Fruit fly (Drosophila melanogaster): ENCODE measurements around the gene CG31198.

Gene CG31198

dm6 chr3R:21781448-21781847, 27.3 kb downstream of the CG31198 start (continued):
- TF ChIP-seq sima (GFP tag; optimal IDR thresholded peaks at IDR 0.05) (no peak), CG10543 (GFP tag; optimal IDR thresholded peaks at IDR 0.05) (peak; percentile 7), ind (GFP tag; optimal IDR thresholded peaks at IDR 0.05) (peak; percentile 72), CG14014 (GFP tag; IDR thresholded peaks at IDR 0.05) (peak; percentile 79), Oli (tag; optimal IDR thresholded peaks at IDR 0.05) (peak; percentile 78), CHES-1-like (GFP tag; optimal IDR thresholded peaks at IDR 0.05) (no peak), Max (GFP tag; optimal IDR thresholded peaks at IDR 0.05) (peak; percentile 43), dpn (GFP tag; optimal IDR thresholded peaks at IDR 0.05) (peak; percentile 63 to 65), Rx (GFP tag; IDR thresholded peaks at IDR 0.05) (no peak), CG9932 (GFP tag; IDR thresholded peaks at IDR 0.05) (peak; percentile 33; the same call in 1 of the 2 replicates), scrt (GFP tag; optimal IDR thresholded peaks at IDR 0.05) (peak; percentile 24), NfI (GFP tag; optimal IDR thresholded peaks at IDR 0.05) (peak; percentile 57), CG13424 (tag; optimal IDR thresholded peaks at IDR 0.05) (peak; percentile 67), CG30020 (tag; optimal IDR thresholded peaks at IDR 0.05) (no peak), CG8359 (GFP tag; optimal IDR thresholded peaks at IDR 0.05; ENCODE audit: borderline replicate concordance) (no peak), Antp (GFP tag; optimal IDR thresholded peaks at IDR 0.05) (peak; percentile 54), Nf-YA (GFP tag; IDR thresholded peaks at IDR 0.05) (0 out of 2 replicates have a peak, but pooled peaks have one; percentile 43), nerfin-2 (GFP tag; IDR thresholded peaks at IDR 0.05; ENCODE audit: partially characterized antibody) (no peak), CG17912 (GFP tag; optimal IDR thresholded peaks at IDR 0.05) (no peak), CG16815 (GFP tag; optimal IDR thresholded peaks at IDR 0.05) (peak; percentile 52), CG4854 (GFP tag; optimal IDR thresholded peaks at IDR 0.05) (peak; percentile 10), nerfin-1 (tag; optimal IDR thresholded peaks at IDR 0.05) (peak; percentile 34), CG31365 (tag; optimal IDR thresholded peaks at IDR 0.05) (no peak), otp (GFP tag; IDR thresholded peaks at IDR 0.05) (peak; percentile 36; the same call in 1 of the 3 replicates), PHDP (tag; optimal IDR thresholded peaks at IDR 0.05) (peak; percentile 71), caup (GFP tag; optimal IDR thresholded peaks at IDR 0.05; ENCODE audit: severe bottlenecking) (peak; percentile 35), Sry-δ (GFP tag; optimal IDR thresholded peaks at IDR 0.05) (peak; percentile 18), CG7786 (GFP tag; optimal IDR thresholded peaks at IDR 0.05) (peak; percentile 60), CG9817 (tag; optimal IDR thresholded peaks at IDR 0.05) (peak; percentile 45), Mad (GFP tag; optimal IDR thresholded peaks at IDR 0.05) (peak; percentile 51), Xrp1 (GFP tag; IDR thresholded peaks at IDR 0.05) (peak; percentile 75), CG2712 (tag; optimal IDR thresholded peaks at IDR 0.05) (peak; percentile 80), Dfd (GFP tag; optimal IDR thresholded peaks at IDR 0.05) (no peak), Doc3 (GFP tag; IDR thresholded peaks at IDR 0.05; ENCODE audit: partially characterized antibody) (no peak), CG3838 (GFP tag; optimal IDR thresholded peaks at IDR 0.05) (no peak), CG18619 (GFP tag; optimal IDR thresholded peaks at IDR 0.05) (peak; percentile 48), CG5245 (GFP tag; optimal IDR thresholded peaks at IDR 0.05) (peak; percentile 22), CG18262 (tag; optimal IDR thresholded peaks at IDR 0.05) (peak; percentile 76), CG14441 (GFP tag; IDR thresholded peaks at IDR 0.05) (peak; percentile 73), ase (GFP tag; IDR thresholded peaks at IDR 0.05) (0 out of 3 replicates have a peak, but pooled peaks have one; percentile 36), CG6175 (GFP tag; IDR thresholded peaks at IDR 0.05) (no peak), Adf1 (GFP tag; IDR thresholded peaks at IDR 0.05) (no peak), CG11085 (GFP tag; IDR thresholded peaks at IDR 0.05) (no peak), D19B (GFP tag; optimal IDR thresholded peaks at IDR 0.05) (peak; percentile 14), Neu2 (GFP tag; optimal IDR thresholded peaks at IDR 0.05; ENCODE audit: borderline replicate concordance) (no peak), fd3F (GFP tag; optimal IDR thresholded peaks at IDR 0.05) (peak; percentile 62), ab (GFP tag; optimal IDR thresholded peaks at IDR 0.05) (peak; percentile 40), CG17359 (tag; optimal IDR thresholded peaks at IDR 0.05) (peak; percentile 62), B-H1 (GFP tag; IDR thresholded peaks at IDR 0.05) (peak; percentile 71), HmgZ (tag; optimal IDR thresholded peaks at IDR 0.05) (peak; percentile 23)

Measured in whole organism, embryonic.